Worm (Caenorhabditis elegans): ENCODE data around the gene sra-31.

- TF ChIP-seq lin-35 (GFP tag; optimal IDR thresholded peaks at IDR 0.05): no peak
- TF ChIP-seq F39B2.1 (GFP tag; IDR thresholded peaks at IDR 0.05): no peak
- TF ChIP-seq ztf-22 (GFP tag; optimal IDR thresholded peaks at IDR 0.05): no peak
- TF ChIP-seq chd-7 (tag; optimal IDR thresholded peaks at IDR 0.05): no peak
- TF ChIP-seq sdz-38 (tag; optimal IDR thresholded peaks at IDR 0.05): no peak
- no peak for TF ChIP-seq madf-8 (GFP tag; conservative IDR thresholded peaks at IDR 0.05)
- TF ChIP-seq unc-62 (GFP tag; optimal IDR thresholded peaks at IDR 0.05): no peak
- no peak for TF ChIP-seq athp-1 (tag; optimal IDR thresholded peaks at IDR 0.05)
These were observed 37.2 kb upstream of the sra-31 start for ce11 chrII:6615232-6616029.
